Worm (Caenorhabditis elegans) whole organism, mixed stage, embryonic: ENCODE measurements around the gene F01D5.10.

Source experiments
- M03D4.4 ChIP-seq: sonication (generic microtip); optimal IDR thresholded peaks from 2 replicates; lab custom pipeline; 2017; ENCODE audit warnings: mild to moderate bottlenecking, missing genetic modification characterization, missing compliant biosample characterization
- bed-3 ChIP-seq: fragments of 200-800 bp; sonication (Bioruptor generic); optimal IDR thresholded peaks from 3 replicates; lab custom pipeline; 2018; ENCODE audit warnings: mild to moderate bottlenecking, missing genetic modification characterization, moderate library complexity, missing compliant biosample characterization
- blmp-1 ChIP-seq: fragments of 150-350 bp; optimal IDR thresholded peaks from 2 replicates; lab custom pipeline; 2014; ENCODE audit warnings: missing biosample characterization, missing genetic modification characterization
- ceh-43 ChIP-seq: fragments of 200-800 bp; sonication (Bioruptor generic); optimal IDR thresholded peaks from 2 replicates; lab custom pipeline; 2018; ENCODE audit warnings: mild to moderate bottlenecking, missing genetic modification characterization, moderate library complexity, missing compliant biosample characterization
- ceh-83 ChIP-seq: fragments of 200-800 bp; sonication (Bioruptor generic); optimal IDR thresholded peaks from 2 replicates; lab custom pipeline; 2018; ENCODE audit warnings: mild to moderate bottlenecking, missing genetic modification characterization, missing compliant biosample characterization
- ces-1 ChIP-seq: fragments of 150-350 bp; optimal IDR thresholded peaks from 2 replicates; lab custom pipeline; 2014; ENCODE audit warnings: missing biosample characterization, missing genetic modification reagents, missing genetic modification characterization
- cnd-1 ChIP-seq: fragments of 200-800 bp; sonication (Bioruptor generic); optimal IDR thresholded peaks from 2 replicates; lab custom pipeline; 2018; ENCODE audit warnings: mild to moderate bottlenecking, missing genetic modification characterization, missing compliant biosample characterization
- drap-1 ChIP-seq: fragments of 200-800 bp; sonication (Bioruptor generic); optimal IDR thresholded peaks from 3 replicates; lab custom pipeline; 2018; ENCODE audit warnings: mild to moderate bottlenecking, missing genetic modification characterization, missing compliant biosample characterization
- elt-1 ChIP-seq: sonication (generic microtip); optimal IDR thresholded peaks from 2 replicates; lab custom pipeline; 2017; ENCODE audit warnings: missing genetic modification characterization, mild to moderate bottlenecking, missing compliant biosample characterization, antibody characterized with exemption, moderate library complexity, borderline replicate concordance; ENCODE audit not compliant: insufficient read depth
- elt-3 ChIP-seq: fragments of 150-350 bp; optimal IDR thresholded peaks from 2 replicates; lab custom pipeline; 2014; ENCODE audit warnings: missing biosample characterization, missing genetic modification characterization
- flh-1 ChIP-seq: fragments of 200-800 bp; sonication (Bioruptor generic); optimal IDR thresholded peaks from 2 replicates; lab custom pipeline; 2018; ENCODE audit warnings: mild to moderate bottlenecking, missing genetic modification characterization, moderate library complexity, missing compliant biosample characterization
- ham-2 ChIP-seq: fragments of 200-800 bp; sonication (Bioruptor generic); optimal IDR thresholded peaks from 2 replicates; lab custom pipeline; 2018; ENCODE audit warnings: mild to moderate bottlenecking, missing genetic modification characterization, missing compliant biosample characterization
- hlh-1 ChIP-seq: fragments of 150-350 bp; optimal IDR thresholded peaks from 2 replicates; lab custom pipeline; 2014; ENCODE audit warnings: missing biosample characterization, missing genetic modification reagents, missing genetic modification characterization
- lin-13 ChIP-seq: fragments of 150-350 bp; optimal IDR thresholded peaks from 2 replicates; lab custom pipeline; 2014; ENCODE audit warnings: missing biosample characterization, missing genetic modification characterization
- lsy-2 ChIP-seq: fragments of 150-350 bp; optimal IDR thresholded peaks from 2 replicates; lab custom pipeline; 2014; ENCODE audit warnings: missing biosample characterization, missing genetic modification characterization
- mab-5 ChIP-seq: fragments of 150-350 bp; optimal IDR thresholded peaks from 2 replicates; lab custom pipeline; 2014; ENCODE audit warnings: missing biosample characterization, missing genetic modification characterization
- mls-2 ChIP-seq: sonication (generic microtip); optimal IDR thresholded peaks from 2 replicates; lab custom pipeline; 2016; ENCODE audit warnings: mild to moderate bottlenecking, missing genetic modification characterization, moderate library complexity, missing compliant biosample characterization
- nhr-12 ChIP-seq: fragments of 150-350 bp; optimal IDR thresholded peaks from 2 replicates; lab custom pipeline; 2014; ENCODE audit warnings: missing biosample characterization, missing genetic modification characterization
- nhr-2 ChIP-seq: fragments of 150-350 bp; optimal IDR thresholded peaks from 2 replicates; lab custom pipeline; 2014; ENCODE audit warnings: missing biosample characterization, missing genetic modification characterization
- nhr-237 ChIP-seq: fragments of 150-350 bp; optimal IDR thresholded peaks from 2 replicates; lab custom pipeline; 2014; ENCODE audit warnings: missing biosample characterization, missing genetic modification characterization
- nhr-28 ChIP-seq: fragments of 150-350 bp; optimal IDR thresholded peaks from 2 replicates; lab custom pipeline; 2014; ENCODE audit warnings: missing biosample characterization, missing genetic modification characterization
- nhr-76 ChIP-seq: sonication (generic microtip); optimal IDR thresholded peaks from 2 replicates; lab custom pipeline; 2017; ENCODE audit warnings: missing biosample characterization, missing genetic modification characterization
- pha-4 ChIP-seq: fragments of 150-350 bp; optimal IDR thresholded peaks from 2 replicates; lab custom pipeline; 2018; ENCODE audit warnings: missing biosample characterization, missing genetic modification reagents, missing genetic modification characterization
- sem-2 ChIP-seq: fragments of 200-800 bp; sonication (Bioruptor generic); optimal IDR thresholded peaks from 2 replicates; lab custom pipeline; 2018; ENCODE audit warnings: mild to moderate bottlenecking, missing genetic modification characterization, missing compliant biosample characterization
- snpc-4 ChIP-seq: fragments of 150-350 bp; optimal IDR thresholded peaks from 2 replicates; lab custom pipeline; 2014; ENCODE audit warnings: missing biosample characterization, missing genetic modification characterization
- sptf-1 ChIP-seq: sonication (generic microtip); optimal IDR thresholded peaks from 2 replicates; lab custom pipeline; 2017; ENCODE audit warnings: mild to moderate bottlenecking, missing genetic modification characterization, moderate library complexity, missing compliant biosample characterization
- tbx-8 ChIP-seq: fragments of 200-800 bp; sonication (Bioruptor generic); optimal IDR thresholded peaks from 2 replicates; lab custom pipeline; 2018; ENCODE audit warnings: mild to moderate bottlenecking, missing genetic modification characterization, moderate library complexity, missing compliant biosample characterization
- unc-120 ChIP-seq: sonication (generic microtip); optimal IDR thresholded peaks from 2 replicates; lab custom pipeline; 2017; ENCODE audit warnings: missing genetic modification characterization, missing compliant biosample characterization; ENCODE audit not compliant: poor library complexity, severe bottlenecking
- unc-39 ChIP-seq: fragments of 150-350 bp; optimal IDR thresholded peaks from 2 replicates; lab custom pipeline; 2014; ENCODE audit warnings: missing biosample characterization, missing genetic modification characterization
- unc-62 ChIP-seq: fragments of 150-350 bp; optimal IDR thresholded peaks from 2 replicates; lab custom pipeline; 2014; ENCODE audit warnings: missing biosample characterization, missing genetic modification reagents, missing genetic modification characterization
- zip-8 ChIP-seq: fragments of 150-350 bp; optimal IDR thresholded peaks from 2 replicates; lab custom pipeline; 2014; ENCODE audit warnings: missing biosample characterization, missing genetic modification characterization
- ztf-11 ChIP-seq: fragments of 150-350 bp; optimal IDR thresholded peaks from 2 replicates; lab custom pipeline; 2014; ENCODE audit warnings: missing biosample characterization, missing genetic modification characterization

The F01D5.10 gene

DNA sequence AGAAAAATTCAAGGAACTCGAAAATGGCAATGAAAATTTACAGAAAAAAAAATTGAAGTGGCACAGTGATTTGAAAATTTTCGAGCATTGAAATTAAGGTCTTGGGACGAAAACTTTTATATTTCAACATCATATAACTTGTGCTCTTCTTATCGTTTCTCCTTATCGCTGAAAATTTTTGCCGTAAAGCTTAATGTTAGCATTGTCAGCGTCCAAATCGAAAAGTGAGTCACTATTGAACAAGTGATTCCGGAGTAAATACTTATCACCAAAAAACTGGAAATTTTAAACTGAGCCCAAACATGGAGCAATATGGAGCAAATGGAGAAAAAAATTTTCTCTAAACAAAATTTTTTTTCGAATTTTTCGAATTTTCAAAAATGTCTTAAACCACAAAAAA lies 34.6 kb upstream of the F01D5.10 start:
- no peak for TF ChIP-seq nhr-12 (tag; lab: Kevin White, UChicago)
- no peak for TF ChIP-seq snpc-4 (tag; lab: Kevin White, UChicago)
- no peak for TF ChIP-seq ham-2 (GFP tag; lab: Kevin White, UChicago)
- no peak for TF ChIP-seq drap-1 (GFP tag; lab: Kevin White, UChicago)
- no peak for TF ChIP-seq ztf-11
- no peak for TF ChIP-seq nhr-2
- no peak for TF ChIP-seq elt-1 (tag; lab: Kevin White, UChicago)
- TF ChIP-seq nhr-28 (tag; lab: Kevin White, UChicago): no peak
- no peak for TF ChIP-seq mab-5
- TF ChIP-seq nhr-237 (tag; lab: Kevin White, UChicago): no peak
- TF ChIP-seq blmp-1 (tag; lab: Kevin White, UChicago): no peak
- TF ChIP-seq tbx-8 (GFP tag; lab: Kevin White, UChicago): no peak
- no peak for TF ChIP-seq pha-4 (tag; lab: Kevin White, UChicago)
- no peak for TF ChIP-seq lsy-2

DNA sequence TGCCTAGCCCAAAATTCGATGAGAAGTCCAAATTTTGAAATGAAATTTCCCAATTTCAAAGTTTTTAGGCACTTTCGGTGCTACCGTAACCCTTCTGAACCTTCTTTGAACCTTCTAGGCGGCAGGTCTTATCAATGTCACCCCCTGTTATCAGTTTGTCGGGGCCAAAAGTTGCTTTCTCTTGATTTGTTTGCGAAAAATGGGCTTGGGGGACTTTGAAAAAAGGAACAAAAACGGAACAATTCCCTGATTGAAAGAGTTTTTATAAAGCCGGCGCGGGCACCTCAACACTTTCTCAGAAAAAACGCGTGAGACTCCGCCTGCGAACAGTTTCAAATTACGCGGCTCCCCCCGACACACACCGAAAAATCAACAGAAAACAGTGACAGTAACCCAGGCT lies 32.0 kb upstream of the F01D5.10 start:
- no peak for TF ChIP-seq zip-8 (tag; lab: Kevin White, UChicago)
- TF ChIP-seq mab-5: no peak
- no peak for TF ChIP-seq lsy-2
- TF ChIP-seq sptf-1 (tag; lab: Kevin White, UChicago): no peak
- TF ChIP-seq nhr-237 (tag; lab: Kevin White, UChicago): no peak
- no peak for TF ChIP-seq ceh-83
- no peak for TF ChIP-seq nhr-76
- TF ChIP-seq blmp-1 (tag; lab: Kevin White, UChicago): no peak
- TF ChIP-seq lin-13: no peak
- no peak for TF ChIP-seq elt-3 (tag; lab: Kevin White, UChicago)
- TF ChIP-seq ces-1: no peak
- no peak for TF ChIP-seq cnd-1
- TF ChIP-seq unc-120 (tag; lab: Kevin White, UChicago): no peak
- no peak for TF ChIP-seq ham-2 (GFP tag; lab: Kevin White, UChicago)
- no peak for TF ChIP-seq unc-39 (tag; lab: Kevin White, UChicago)
- TF ChIP-seq pha-4 (tag; lab: Kevin White, UChicago): no peak
- no peak for TF ChIP-seq tbx-8 (GFP tag; lab: Kevin White, UChicago)

DNA sequence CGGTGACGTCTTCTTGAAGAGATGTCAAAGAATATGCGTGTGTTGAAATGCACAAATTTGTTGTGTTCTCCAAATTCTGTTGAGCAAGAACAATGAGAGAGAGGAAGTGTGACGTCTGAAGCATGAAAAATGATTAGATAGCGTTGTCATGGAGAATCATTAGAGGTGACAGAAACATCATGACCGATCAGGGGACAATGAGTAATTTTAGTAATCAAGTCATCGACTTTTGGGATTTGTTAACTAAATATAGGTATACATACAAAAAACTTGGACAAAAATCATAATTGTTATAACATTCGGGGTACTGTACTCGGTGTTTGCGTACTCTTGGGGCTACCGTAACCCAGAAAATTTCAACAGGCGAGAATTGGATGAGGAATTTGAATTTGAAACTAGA lies 31.1 kb upstream of the F01D5.10 start, which contains the start of gene daf-5:
TSS of gene daf-5 (minus strand) at position 101 of the 400 bp plus-strand sequence.
- TF ChIP-seq bed-3 (GFP tag; lab: Kevin White, UChicago): no peak
- TF ChIP-seq pha-4 (tag; lab: Kevin White, UChicago): no peak
- TF ChIP-seq elt-3 (tag; lab: Kevin White, UChicago): no peak
- no peak for TF ChIP-seq hlh-1
- TF ChIP-seq ces-1: no peak
- no peak for TF ChIP-seq zip-8 (tag; lab: Kevin White, UChicago)
- no peak for TF ChIP-seq sptf-1 (tag; lab: Kevin White, UChicago)
- TF ChIP-seq nhr-2: no peak
- no peak for TF ChIP-seq snpc-4 (tag; lab: Kevin White, UChicago)
- no peak for TF ChIP-seq nhr-12 (tag; lab: Kevin White, UChicago)
- no peak for TF ChIP-seq unc-62
- no peak for TF ChIP-seq nhr-76
- no peak for TF ChIP-seq lsy-2

DNA sequence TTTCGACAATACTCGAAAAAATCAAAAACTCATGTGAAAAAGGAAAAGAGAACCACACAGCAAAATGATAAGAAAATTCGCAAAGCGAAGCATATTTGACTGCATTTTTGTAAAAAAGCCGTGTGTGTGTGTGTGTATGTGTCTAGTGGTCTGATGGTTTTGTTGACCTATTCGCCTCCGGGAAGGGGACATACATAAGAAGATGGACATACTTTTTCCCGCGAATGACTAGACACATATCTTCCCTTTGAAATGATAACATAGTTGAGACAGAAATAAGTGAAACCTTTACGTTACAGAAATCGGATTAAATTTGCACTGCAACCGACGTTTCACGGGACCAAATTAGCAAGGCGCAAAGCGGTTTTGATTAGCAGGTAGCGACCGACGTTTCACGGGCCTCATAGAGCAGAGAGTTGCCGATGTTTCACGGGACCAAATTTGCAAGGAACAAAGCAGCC lies 30.4 kb upstream of the F01D5.10 start:
- TF ChIP-seq nhr-2 (no peak), blmp-1 (tag; lab: Kevin White, UChicago) (no peak), hlh-1 (no peak), bed-3 (GFP tag; lab: Kevin White, UChicago) (no peak), mls-2 (tag; lab: Kevin White, UChicago) (no peak), unc-62 (no peak), elt-3 (tag; lab: Kevin White, UChicago) (no peak), flh-1 (GFP tag; lab: Kevin White, UChicago) (no peak), ham-2 (GFP tag; lab: Kevin White, UChicago) (no peak), nhr-237 (tag; lab: Kevin White, UChicago) (no peak), unc-120 (tag; lab: Kevin White, UChicago) (no peak), mab-5 (no peak), ceh-43 (GFP tag; lab: Kevin White, UChicago) (no peak), drap-1 (GFP tag; lab: Kevin White, UChicago) (no peak), nhr-28 (tag; lab: Kevin White, UChicago) (no peak), ces-1 (no peak), M03D4.4 (tag; lab: Kevin White, UChicago) (no peak), sem-2 (GFP tag; lab: Kevin White, UChicago) (no peak), pha-4 (tag; lab: Kevin White, UChicago) (no peak)
